Fruit fly (Drosophila melanogaster) whole organism, embryonic: Measurements from ENCODE around the gene CG31808.

Experiments used
- CG11085 ChIP-seq: fragments of 200-800 bp; sonication (Bioruptor generic); IDR thresholded peaks from 2 replicates; pipeline ENCODE4 v1.3.6; 2022; ENCODE audit warnings: missing biosample characterization, missing genetic modification characterization
- CG13123 ChIP-seq: fragments of 200-800 bp; sonication (Bioruptor generic); optimal IDR thresholded peaks from 2 replicates; lab custom pipeline; 2016; ENCODE audit warnings: missing biosample characterization, missing genetic modification characterization
- CG31365 ChIP-seq: fragments of 200-800 bp; sonication (Bioruptor generic); optimal IDR thresholded peaks from 2 replicates; lab custom pipeline; 2018; ENCODE audit warnings: missing biosample characterization, mild to moderate bottlenecking, missing genetic modification characterization
- Drgx ChIP-seq: fragments of 200-800 bp; sonication (Bioruptor generic); IDR thresholded peaks from 2 replicates; pipeline ENCODE4 v1.3.6; 2022; ENCODE audit warnings: missing biosample characterization, missing genetic modification characterization
- PHDP ChIP-seq: fragments of 200-800 bp; sonication (Bioruptor generic); optimal IDR thresholded peaks from 3 replicates; lab custom pipeline; 2018; ENCODE audit warnings: missing biosample characterization, mild to moderate bottlenecking, missing genetic modification characterization, moderate library complexity
- en ChIP-seq: fragments of 200-800 bp; sonication (Bioruptor generic); optimal IDR thresholded peaks from 2 replicates; lab custom pipeline; 2016; ENCODE audit warnings: missing biosample characterization, missing genetic modification characterization
- grau ChIP-seq: fragments of 200-800 bp; optimal IDR thresholded peaks from 3 replicates; lab custom pipeline; 2019; ENCODE audit warnings: missing biosample characterization, mild to moderate bottlenecking, missing genetic modification characterization, moderate library complexity
- odd ChIP-seq: fragments of 200-800 bp; sonication (Bioruptor generic); optimal IDR thresholded peaks from 2 replicates; lab custom pipeline; 2017; ENCODE audit warnings: missing biosample characterization, mild to moderate bottlenecking, missing genetic modification characterization
- otp ChIP-seq: fragments of 200-800 bp; sonication (Bioruptor generic); IDR thresholded peaks from 3 replicates; pipeline ENCODE4, ENCODE4 v1.3.6; 2022; ENCODE audit warnings: missing biosample characterization, missing genetic modification characterization
- unpg ChIP-seq: fragments of 200-800 bp; sonication (Bioruptor generic); optimal IDR thresholded peaks from 3 replicates; lab custom pipeline; 2018; ENCODE audit warnings: missing biosample characterization, mild to moderate bottlenecking, missing genetic modification characterization, moderate library complexity

dm6 chr2L:16703008-16703510 lies 12.9 kb downstream of the CG31808 start:
- TF ChIP-seq CG13123 (no peak), CG31365 (tag; lab: Kevin White, UChicago) (no peak), otp (GFP tag; lab: Robert Waterston, UW) (no peak), unpg (GFP tag; lab: Kevin White, UChicago) (no peak), CG11085 (GFP tag; lab: Robert Waterston, UW) (no peak), en (GFP tag; lab: Kevin White, UChicago) (no peak), grau (tag; lab: Kevin White, UChicago) (no peak), PHDP (tag; lab: Kevin White, UChicago) (no peak), odd (GFP tag; lab: Kevin White, UChicago) (no peak), Drgx (GFP tag; lab: Robert Waterston, UW) (no peak)
